Fruit fly (Drosophila melanogaster): Measurements from ENCODE around the gene beat-VII.
A peak's percentile ranks its signal among the peaks of the same experiment; 100 is the strongest.

beat-VII gene

DNA sequence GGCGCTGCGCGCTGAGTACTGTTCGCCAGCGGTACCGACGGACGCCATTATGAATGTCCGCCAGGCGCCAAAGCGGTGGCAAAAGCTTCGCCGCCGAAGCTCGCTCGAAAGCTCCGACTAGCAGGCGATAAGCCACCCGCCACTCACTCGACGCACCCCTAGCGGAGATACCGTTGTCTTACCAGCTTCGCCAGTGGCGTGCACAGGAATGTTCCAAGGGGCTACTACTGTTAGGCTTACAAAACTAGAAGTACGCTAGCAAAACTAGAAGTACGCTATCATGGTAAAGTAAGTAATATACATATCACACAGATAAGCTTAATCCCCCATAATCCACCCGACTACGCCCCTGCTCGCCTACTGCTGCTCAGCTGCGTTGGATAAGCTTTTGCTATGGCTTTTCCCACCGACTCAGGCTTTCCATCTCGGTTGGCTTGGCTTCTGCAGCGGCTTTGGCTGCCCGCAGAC is 32.4 kb upstream of the beat-VII start, which contains the start of gene amon (continued):
- peak; percentile 94 for TF ChIP-seq CG31388 (GFP tag; optimal IDR thresholded peaks at IDR 0.05)
- peak; percentile 69 for TF ChIP-seq TFAM (GFP tag; optimal IDR thresholded peaks at IDR 0.05)
- peak; percentile 90 for TF ChIP-seq CG1529 (GFP tag; optimal IDR thresholded peaks at IDR 0.05)
- TF ChIP-seq Mes4 (GFP tag; optimal IDR thresholded peaks at IDR 0.05), result peak; percentile 95
- TF ChIP-seq CG6813 (GFP tag; optimal IDR thresholded peaks at IDR 0.05), result peak; percentile 99
- peak in 1 of 2 experiments; percentile 95 for TF ChIP-seq Eip74EF (GFP tag; optimal IDR thresholded peaks at IDR 0.05)
- TF ChIP-seq CG43689 (GFP tag; IDR thresholded peaks at IDR 0.05), result peak; percentile 97
- peak; percentile 92 for TF ChIP-seq trh (GFP tag; optimal IDR thresholded peaks at IDR 0.05)
- TF ChIP-seq CG18476 (GFP tag; optimal IDR thresholded peaks at IDR 0.05), result peak; percentile 97
- no peak for TF ChIP-seq CG33557 (GFP tag; optimal IDR thresholded peaks at IDR 0.05)
- no peak for TF ChIP-seq CG42726 (GFP tag; IDR thresholded peaks at IDR 0.05; ENCODE audit: partially characterized antibody)
- TF ChIP-seq Sry-δ (GFP tag; optimal IDR thresholded peaks at IDR 0.05), result peak; percentile 78
- peak; percentile 99 for TF ChIP-seq sens (GFP tag)
- TF ChIP-seq CG12155 (GFP tag; optimal IDR thresholded peaks at IDR 0.05), result peak; percentile 97
- TF ChIP-seq Chrac-16 (GFP tag; optimal IDR thresholded peaks at IDR 0.05), result peak; percentile 97
- peak; percentile 55 for TF ChIP-seq Dref (GFP tag; IDR thresholded peaks at IDR 0.05)
- TF ChIP-seq ATbp (GFP tag; optimal IDR thresholded peaks at IDR 0.05), result peak; percentile 99
- peak; percentile 98 for TF ChIP-seq Sox102F (GFP tag; optimal IDR thresholded peaks at IDR 0.05)
- peak; percentile 92 for TF ChIP-seq Ssrp (tag; optimal IDR thresholded peaks at IDR 0.05)
- TF ChIP-seq ap (GFP tag; IDR thresholded peaks at IDR 0.05), result peak; percentile 97
- no peak for TF ChIP-seq vnd (GFP tag; IDR thresholded peaks at IDR 0.05; ENCODE audit: partially characterized antibody)
- TF ChIP-seq az2 (GFP tag; optimal IDR thresholded peaks at IDR 0.05), result peak; percentile 98
- TF ChIP-seq tll (GFP tag; optimal IDR thresholded peaks at IDR 0.05), result no peak
- peak; percentile 99 for TF ChIP-seq sob (GFP tag; IDR thresholded peaks at IDR 0.05)
- peak; percentile 98 for TF ChIP-seq CG4730 (GFP tag; IDR thresholded peaks at IDR 0.05)
- no peak for TF ChIP-seq yki (optimal IDR thresholded peaks at IDR 0.05)
- TF ChIP-seq CG16779 (GFP tag; IDR thresholded peaks at IDR 0.05), result peak; percentile 98
- TF ChIP-seq jigr1 (GFP tag; IDR thresholded peaks at IDR 0.05), result peak; percentile 98
- TF ChIP-seq H15 (GFP tag; IDR thresholded peaks at IDR 0.05), result peak; percentile 98
- TF ChIP-seq ssp (GFP tag; IDR thresholded peaks at IDR 0.05), result peak; percentile 93
- TF ChIP-seq CG10462 (GFP tag; optimal IDR thresholded peaks at IDR 0.05), result peak; percentile 95
- peak; percentile 95 for TF ChIP-seq salm (tag; optimal IDR thresholded peaks at IDR 0.05)
- TF ChIP-seq CG16863 (GFP tag; optimal IDR thresholded peaks at IDR 0.05), result peak; percentile 98
- TF ChIP-seq CG17568 (GFP tag; optimal IDR thresholded peaks at IDR 0.05), result no peak
- peak; percentile 97 for TF ChIP-seq p53 (GFP tag; optimal IDR thresholded peaks at IDR 0.05)
- no peak for TF ChIP-seq stwl (tag; optimal IDR thresholded peaks at IDR 0.05)
- TF ChIP-seq Atf6 (GFP tag; IDR thresholded peaks at IDR 0.05), result peak; percentile 99
- peak; percentile 98 for TF ChIP-seq CG13424 (tag; optimal IDR thresholded peaks at IDR 0.05)
- peak; percentile 98 for TF ChIP-seq nau (GFP tag; optimal IDR thresholded peaks at IDR 0.05)
- peak; percentile 61 for TF ChIP-seq corto (GFP tag; optimal IDR thresholded peaks at IDR 0.05)
- TF ChIP-seq CG17829 (tag; optimal IDR thresholded peaks at IDR 0.05), result peak; percentile 93
- TF ChIP-seq CG10366 (GFP tag; IDR thresholded peaks at IDR 0.05), result peak; percentile 99
- peak; percentile 94 for TF ChIP-seq Blimp-1 (GFP tag; optimal IDR thresholded peaks at IDR 0.05)
- TF ChIP-seq CG30431 (GFP tag; optimal IDR thresholded peaks at IDR 0.05), result peak; percentile 95
- peak; percentile 99 for TF ChIP-seq CG11085 (GFP tag; IDR thresholded peaks at IDR 0.05)
- TF ChIP-seq toy (GFP tag; IDR thresholded peaks at IDR 0.05), result peak; percentile 97
- TF ChIP-seq ems (GFP tag; optimal IDR thresholded peaks at IDR 0.05), result peak; percentile 99
- TF ChIP-seq CG6272 (GFP tag; IDR thresholded peaks at IDR 0.05), result peak; percentile 98
- TF ChIP-seq CG13123 (GFP tag; optimal IDR thresholded peaks at IDR 0.05), result no peak
- TF ChIP-seq Oaz (GFP tag; IDR thresholded peaks at IDR 0.05), result peak; percentile 98
- peak; percentile 97 for TF ChIP-seq Hr3 (GFP tag; optimal IDR thresholded peaks at IDR 0.05)
